Worm (Caenorhabditis elegans): ENCODE data around the gene col-72.

- no peak for TF ChIP-seq nhr-12 (tag; optimal IDR thresholded peaks at IDR 0.05)
- no peak for TF ChIP-seq ztf-11 (tag; optimal IDR thresholded peaks at IDR 0.05)
- no peak for TF ChIP-seq elt-1 (tag; optimal IDR thresholded peaks at IDR 0.05; ENCODE audit: borderline replicate concordance, insufficient read depth)
- no peak for TF ChIP-seq cnd-1 (tag; optimal IDR thresholded peaks at IDR 0.05)
- TF ChIP-seq unc-62 (GFP tag; optimal IDR thresholded peaks at IDR 0.05) = no peak
- no peak for TF ChIP-seq pha-4 (tag; optimal IDR thresholded peaks at IDR 0.05)
- TF ChIP-seq snpc-4 (tag; optimal IDR thresholded peaks at IDR 0.05) = no peak
- no peak for TF ChIP-seq bed-3 (GFP tag; optimal IDR thresholded peaks at IDR 0.05)
- no peak for TF ChIP-seq blmp-1 (tag; optimal IDR thresholded peaks at IDR 0.05)
- TF ChIP-seq mab-5 (tag; optimal IDR thresholded peaks at IDR 0.05) = no peak
- no peak for TF ChIP-seq unc-39 (tag; optimal IDR thresholded peaks at IDR 0.05)
- TF ChIP-seq lin-13 (tag; optimal IDR thresholded peaks at IDR 0.05) = no peak
Observed at ce11 chrII:3471603-3472002, 52.4 kb downstream of the col-72 start, which contains the start of gene Y49F6B.13.

Measured in whole organism, mixed stage, embryonic.